Fruit fly (Drosophila melanogaster) S2 (cell line): ENCODE data around the gene CG34043.

Experiments used
- CG8478 ChIP-seq: fragments of >200 bp; optimal IDR thresholded peaks from 2 replicates; lab custom pipeline; 2018
- CTCF ChIP-seq, 2 experiments: fragments of >200 bp; optimal IDR thresholded peaks; 2 replicates each; lab custom pipeline; 2018

DNA sequence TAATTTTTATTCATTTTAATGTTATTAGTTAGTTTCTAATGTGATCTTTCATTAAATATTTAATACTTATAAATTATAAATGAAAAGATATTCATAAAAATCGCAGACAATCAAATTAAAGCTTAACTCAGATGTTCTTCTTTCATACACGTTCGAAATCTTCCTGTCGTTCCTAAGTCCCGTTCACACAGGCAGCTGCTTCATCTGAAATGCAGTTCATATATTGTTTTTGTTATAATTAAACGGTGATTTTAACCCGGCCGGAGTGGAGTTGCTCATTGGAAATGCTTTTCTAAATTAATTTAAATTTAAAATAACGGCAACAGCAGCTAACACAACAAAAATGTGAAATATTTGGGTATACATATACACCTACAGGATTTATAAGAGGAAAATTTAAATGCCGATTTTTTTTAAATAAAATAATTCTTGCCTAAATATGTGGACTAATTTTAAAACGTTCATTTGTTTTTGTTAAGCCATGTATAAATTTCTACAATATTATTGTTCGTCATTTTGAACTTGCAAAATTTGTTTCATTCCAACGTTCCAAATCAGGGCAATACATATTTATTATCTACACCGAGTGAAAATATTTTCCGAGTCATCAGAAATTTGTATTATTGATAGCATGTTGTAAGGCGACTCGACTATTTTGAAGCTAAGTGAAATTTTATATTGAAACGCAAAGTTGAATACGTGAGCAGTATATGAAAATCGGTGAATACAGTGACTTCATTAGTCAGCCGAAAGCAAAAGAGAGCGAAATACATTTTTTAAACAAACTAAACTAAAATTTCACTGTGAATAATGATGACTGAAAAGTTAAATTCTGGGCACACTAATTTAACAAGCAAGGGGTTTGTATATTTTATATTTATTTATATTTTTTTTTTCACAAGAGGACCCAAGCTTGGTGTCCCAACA, 41.7 kb downstream of the CG34043 start, which contains the start of gene me31B:
- no peak for TF ChIP-seq CG8478 (lab: Kevin White, UChicago)
- TF ChIP-seq CTCF (optimal IDR thresholded peaks at IDR 0.05; lab: Kevin White, UChicago), result no peak
